Fruit fly (Drosophila melanogaster): ENCODE results near the gene CG4364.

DNA sequence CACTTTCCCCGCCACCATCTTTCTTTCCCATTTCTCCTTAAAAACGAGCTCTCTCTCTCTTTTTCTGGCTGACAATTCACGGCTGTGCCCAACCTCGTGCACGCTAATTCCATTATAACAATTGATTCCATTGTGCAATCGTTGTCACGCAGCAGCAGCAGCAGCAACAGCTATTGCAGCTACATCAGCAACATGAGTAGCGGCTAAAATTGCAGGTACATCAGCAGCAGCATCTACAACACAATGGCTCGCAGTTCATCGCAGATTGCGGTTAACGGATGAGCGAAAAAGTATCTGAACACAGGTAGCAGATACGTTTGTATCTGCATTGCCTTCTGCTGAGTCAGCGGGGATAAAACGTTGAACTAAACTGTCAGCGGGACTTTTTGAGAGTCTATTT is 5.8 kb downstream of the CG4364 start:
- TF ChIP-seq h (optimal IDR thresholded peaks at IDR 0.05) (no peak), ttk (optimal IDR thresholded peaks at IDR 0.05) (no peak), Myc (optimal IDR thresholded peaks at IDR 0.05) (no peak), insv (optimal IDR thresholded peaks at IDR 0.05) (no peak)
